Fruit fly (Drosophila melanogaster): Measurements from ENCODE around the gene CG32104.
A peak's percentile ranks its signal among the peaks of the same experiment; 100 is the strongest.

The CG32104 gene

dm6 chr3L:12414189-12414964 lies 15.3 kb upstream of the CG32104 start, which contains the start of gene SCaMC (continued):
- TF ChIP-seq Awh (GFP tag; IDR thresholded peaks at IDR 0.05) (no peak), sc (optimal IDR thresholded peaks at IDR 0.05) (no peak), sc (GFP tag; optimal IDR thresholded peaks at IDR 0.05) (no peak), pho (GFP tag; optimal IDR thresholded peaks at IDR 0.05) (no peak), nerfin-1 (tag; optimal IDR thresholded peaks at IDR 0.05) (peak; percentile 45), Six4 (GFP tag; optimal IDR thresholded peaks at IDR 0.05) (no peak), Hr51 (GFP tag; optimal IDR thresholded peaks at IDR 0.05) (no peak), NC2β (GFP tag; optimal IDR thresholded peaks at IDR 0.05) (no peak), MBD-R2 (GFP tag; IDR thresholded peaks at IDR 0.05) (peak; percentile 72), sim (GFP tag; IDR thresholded peaks at IDR 0.05) (no peak), Elba2 (GFP tag; optimal IDR thresholded peaks at IDR 0.05) (peak; percentile 64), CG3847 (GFP tag; IDR thresholded peaks at IDR 0.05) (peak; percentile 55; the same call in 1 of the 2 replicates), HmgD (GFP tag; optimal IDR thresholded peaks at IDR 0.05) (peak; percentile 20), usp (GFP tag; optimal IDR thresholded peaks at IDR 0.05) (no peak), row (GFP tag; IDR thresholded peaks at IDR 0.05) (peak; percentile 31; the same call in 1 of the 3 replicates), Bgb (GFP tag; IDR thresholded peaks at IDR 0.05; ENCODE audit: partially characterized antibody) (peak; percentile 43; the same call in 1 of the 2 replicates), Oli (tag; optimal IDR thresholded peaks at IDR 0.05) (no peak), bsh (GFP tag; optimal IDR thresholded peaks at IDR 0.05) (no peak), fd64A (GFP tag; optimal IDR thresholded peaks at IDR 0.05) (no peak), Atf-2 (GFP tag; optimal IDR thresholded peaks at IDR 0.05) (no peak), CG8089 (GFP tag; optimal IDR thresholded peaks at IDR 0.05) (no peak), gcm (GFP tag; optimal IDR thresholded peaks at IDR 0.05) (peak; percentile 24), shn (GFP tag; optimal IDR thresholded peaks at IDR 0.05) (no peak), ac (GFP tag; optimal IDR thresholded peaks at IDR 0.05) (no peak), so (GFP tag; IDR thresholded peaks at IDR 0.05) (no peak), Doc2 (GFP tag; IDR thresholded peaks at IDR 0.05) (no peak), HmgZ (tag; optimal IDR thresholded peaks at IDR 0.05) (peak; percentile 59), CG12659 (GFP tag; optimal IDR thresholded peaks at IDR 0.05) (peak; percentile 82), CG6254 (GFP tag; optimal IDR thresholded peaks at IDR 0.05) (no peak), vvl (GFP tag; IDR thresholded peaks at IDR 0.05) (peak; percentile 25; the same call in 1 of the 2 replicates), CG13296 (GFP tag; optimal IDR thresholded peaks at IDR 0.05) (no peak), CG13123 (GFP tag; optimal IDR thresholded peaks at IDR 0.05) (peak; percentile 15), chn (GFP tag; optimal IDR thresholded peaks at IDR 0.05) (no peak), Poxn (GFP tag; IDR thresholded peaks at IDR 0.05) (no peak), dmrt99B (tag; optimal IDR thresholded peaks at IDR 0.05) (no peak), CG15696 (tag; optimal IDR thresholded peaks at IDR 0.05) (no peak), Neu2 (GFP tag; optimal IDR thresholded peaks at IDR 0.05; ENCODE audit: borderline replicate concordance) (no peak), Sry-δ (GFP tag; optimal IDR thresholded peaks at IDR 0.05) (peak; percentile 35), az2 (GFP tag; optimal IDR thresholded peaks at IDR 0.05) (no peak), Meics (GFP tag; optimal IDR thresholded peaks at IDR 0.05) (no peak), hkb (optimal IDR thresholded peaks at IDR 0.05) (peak; percentile 8), hkb (GFP tag; IDR thresholded peaks at IDR 0.05) (no peak), MESR4 (GFP tag; optimal IDR thresholded peaks at IDR 0.05) (peak; percentile 95)
